Fruit fly (Drosophila melanogaster) whole organism, adult: Measurements from ENCODE around the gene Dred.

Experiments used
- CG11617 ChIP-seq: fragments of 200-800 bp; sonication (Bioruptor generic); optimal IDR thresholded peaks from 2 replicates; lab custom pipeline; 2017; ENCODE audit warnings: mild to moderate bottlenecking, missing biosample characterization, missing genetic modification reagents, missing genetic modification characterization
- CG33017 ChIP-seq: fragments of 200-800 bp; sonication (Bioruptor generic); optimal IDR thresholded peaks from 2 replicates; lab custom pipeline; 2018; ENCODE audit warnings: missing biosample characterization, mild to moderate bottlenecking, missing genetic modification characterization, moderate library complexity
- CG5204 ChIP-seq: fragments of 200-800 bp; sonication (Bioruptor generic); optimal IDR thresholded peaks from 2 replicates; lab custom pipeline; 2016; ENCODE audit warnings: missing biosample characterization, missing genetic modification characterization
- CG7045 ChIP-seq: fragments of 200-800 bp; sonication (Bioruptor generic); optimal IDR thresholded peaks from 2 replicates; lab custom pipeline; 2017; ENCODE audit warnings: missing biosample characterization, mild to moderate bottlenecking, missing genetic modification characterization
- Clk ChIP-seq: fragments of 200-800 bp; sonication (Bioruptor generic); optimal IDR thresholded peaks from 2 replicates; lab custom pipeline; 2017; ENCODE audit warnings: missing biosample characterization, missing genetic modification characterization
- Mnt ChIP-seq: fragments of 200-800 bp; sonication (Bioruptor generic); optimal IDR thresholded peaks from 2 replicates; lab custom pipeline; 2016; ENCODE audit warnings: missing biosample characterization, mild to moderate bottlenecking, missing genetic modification characterization
- cic ChIP-seq: fragments of 200-800 bp; sonication (Bioruptor generic); optimal IDR thresholded peaks from 2 replicates; lab custom pipeline; 2017; ENCODE audit warnings: missing biosample characterization, mild to moderate bottlenecking, missing genetic modification characterization, moderate library complexity
- cnc ChIP-seq, 2 experiments: fragments of >200 bp; optimal IDR thresholded peaks; 2 replicates each; lab custom pipeline; 2017
- kay ChIP-seq: fragments of 200-800 bp; sonication (Bioruptor generic); peaks from one replicate; lab custom pipeline; 2016; ENCODE audit warnings: missing biosample characterization, missing genetic modification characterization, borderline replicate concordance
- ovo ChIP-seq: fragments of 200-800 bp; sonication (Bioruptor generic); optimal IDR thresholded peaks from 2 replicates; lab custom pipeline; 2016; ENCODE audit warnings: missing biosample characterization, missing genetic modification characterization
- pad ChIP-seq: fragments of 200-800 bp; sonication (Bioruptor generic); optimal IDR thresholded peaks from 3 replicates; lab custom pipeline; 2017; ENCODE audit warnings: missing biosample characterization, missing genetic modification characterization, mild to moderate bottlenecking, moderate library complexity, missing genetic modification reagents
- toe ChIP-seq: fragments of 200-800 bp; sonication (Bioruptor generic); optimal IDR thresholded peaks from 2 replicates; lab custom pipeline; 2016; ENCODE audit warnings: missing biosample characterization, missing genetic modification characterization

- no peak for TF ChIP-seq cnc (optimal IDR thresholded peaks at IDR 0.05; lab: Kevin White, UChicago)
- no peak for TF ChIP-seq Clk (GFP tag; lab: Kevin White, UChicago)
- no peak for TF ChIP-seq pad (GFP tag; lab: Kevin White, UChicago)
- TF ChIP-seq toe, result no peak
- no peak for TF ChIP-seq kay (GFP tag; lab: Kevin White, UChicago)
- no peak for TF ChIP-seq cic
- TF ChIP-seq CG11617 (GFP tag; lab: Kevin White, UChicago), result no peak
- TF ChIP-seq Mnt (GFP tag; lab: Kevin White, UChicago), result no peak
- no peak for TF ChIP-seq CG7045 (GFP tag; lab: Kevin White, UChicago)
- TF ChIP-seq ovo (GFP tag; lab: Kevin White, UChicago), result no peak
- no peak for TF ChIP-seq CG33017 (tag; lab: Kevin White, UChicago)
- no peak for TF ChIP-seq CG5204 (GFP tag; lab: Kevin White, UChicago)
These were observed 23.4 kb downstream of the Dred start, which contains the start of gene Cpr76Bc for dm6 chr3L:19520645-19521044.
